Fruit fly (Drosophila melanogaster) whole organism, prepupa: Measurements from ENCODE around the gene CG12470.

ENCODE experiments used
- CG3919 ChIP-seq: fragments of 200-800 bp; sonication (Bioruptor generic); optimal IDR thresholded peaks from 3 replicates; lab custom pipeline; 2016; ENCODE audit warnings: missing biosample characterization, missing genetic modification characterization
- CG6163 ChIP-seq: fragments of 200-800 bp; sonication (Bioruptor generic); IDR thresholded peaks from 3 replicates; pipeline ENCODE4 v1.3.6; 2022; ENCODE audit warnings: missing biosample characterization, missing genetic modification characterization
- CG6276 ChIP-seq: fragments of 200-800 bp; sonication (Bioruptor generic); optimal IDR thresholded peaks from 2 replicates; lab custom pipeline; 2017; ENCODE audit warnings: missing biosample characterization, mild to moderate bottlenecking, missing genetic modification characterization
- CG6792 ChIP-seq: fragments of 200-800 bp; sonication (Bioruptor generic); optimal IDR thresholded peaks from 3 replicates; lab custom pipeline; 2016; ENCODE audit warnings: missing biosample characterization, missing genetic modification characterization
- CG8319 ChIP-seq: fragments of 200-800 bp; sonication (Bioruptor generic); optimal IDR thresholded peaks from 3 replicates; lab custom pipeline; 2016; ENCODE audit warnings: missing biosample characterization, missing genetic modification characterization
- Eip93F ChIP-seq: fragments of 200-800 bp; sonication (Bioruptor generic); optimal IDR thresholded peaks from 2 replicates; lab custom pipeline; 2016; ENCODE audit warnings: missing biosample characterization, mild to moderate bottlenecking, missing genetic modification characterization
- Ets21C ChIP-seq: fragments of 200-800 bp; sonication (Bioruptor generic); optimal IDR thresholded peaks from 3 replicates; lab custom pipeline; 2016; ENCODE audit warnings: missing biosample characterization, missing genetic modification characterization
- Hr38 ChIP-seq: sonication (Bioruptor generic); optimal IDR thresholded peaks from 2 replicates; lab custom pipeline; 2016; ENCODE audit warnings: missing biosample characterization, missing genetic modification characterization
- Hr39 ChIP-seq: fragments of 200-800 bp; sonication (Bioruptor generic); optimal IDR thresholded peaks from 2 replicates; lab custom pipeline; 2016; ENCODE audit warnings: missing biosample characterization, missing genetic modification characterization
- acj6 ChIP-seq: fragments of 200-800 bp; sonication (Bioruptor generic); optimal IDR thresholded peaks from 3 replicates; lab custom pipeline; 2016; ENCODE audit warnings: missing biosample characterization, missing genetic modification characterization
- dsx ChIP-seq: fragments of 200-800 bp; optimal IDR thresholded peaks from 3 replicates; lab custom pipeline; 2019; ENCODE audit warnings: missing biosample characterization, mild to moderate bottlenecking, missing genetic modification characterization, moderate library complexity; ENCODE audit not compliant: poor library complexity, severe bottlenecking
- spab ChIP-seq: fragments of 200-800 bp; sonication (Bioruptor generic); optimal IDR thresholded peaks from 2 replicates; lab custom pipeline; 2017; ENCODE audit warnings: missing biosample characterization, mild to moderate bottlenecking, missing genetic modification characterization, missing genetic modification reagents

DNA sequence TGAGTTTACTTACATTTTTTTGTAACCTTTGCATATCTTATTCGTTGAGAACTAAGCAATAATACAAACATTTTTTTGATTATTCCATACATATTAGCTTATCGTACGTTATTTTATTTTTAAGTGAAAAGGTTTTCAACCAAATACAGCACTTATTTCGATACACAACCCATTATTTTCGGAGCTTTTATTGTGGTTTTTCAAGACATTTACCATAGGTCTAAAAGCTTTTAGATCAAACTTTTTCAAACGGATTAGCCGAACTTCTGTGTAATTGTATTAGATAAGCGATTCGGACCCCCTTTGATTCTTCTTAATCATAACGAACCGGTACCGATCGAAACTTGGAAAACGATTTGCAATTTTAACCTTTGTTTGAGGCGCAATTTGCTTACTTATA, 43.5 kb downstream of the CG12470 start:
- TF ChIP-seq CG8319 (GFP tag; lab: Kevin White, UChicago) (no peak), acj6 (no peak), Ets21C (GFP tag; lab: Kevin White, UChicago) (no peak), CG6163 (GFP tag; lab: Robert Waterston, UW) (no peak), spab (GFP tag; lab: Kevin White, UChicago) (no peak), CG6276 (GFP tag; lab: Kevin White, UChicago) (peak; percentile 86), Eip93F (no peak), CG3919 (GFP tag; lab: Kevin White, UChicago) (no peak), dsx (GFP tag; lab: Kevin White, UChicago) (no peak), Hr39 (GFP tag; lab: Kevin White, UChicago) (no peak), CG6792 (no peak), Hr38 (no peak)
